Fruit fly (Drosophila melanogaster) whole organism, wandering third instar larva: ENCODE results near the gene CG34324.

ENCODE experiments used
- Abd-B ChIP-seq: fragments of >200 bp; optimal IDR thresholded peaks from 2 replicates; lab custom pipeline; 2017; ENCODE audit warnings: missing biosample characterization, missing genetic modification characterization
- CG32264 ChIP-seq: fragments of 200-800 bp; sonication (Bioruptor generic); optimal IDR thresholded peaks from 2 replicates; lab custom pipeline; 2016; ENCODE audit warnings: missing biosample characterization, missing genetic modification characterization
- CG9705 ChIP-seq: fragments of 200-800 bp; sonication (Bioruptor generic); optimal IDR thresholded peaks from 2 replicates; lab custom pipeline; 2018; ENCODE audit warnings: missing biosample characterization, mild to moderate bottlenecking, missing genetic modification characterization
- Dfd ChIP-seq: fragments of >200 bp; optimal IDR thresholded peaks from 2 replicates; lab custom pipeline; 2017; ENCODE audit warnings: missing biosample characterization, missing genetic modification characterization
- Dif ChIP-seq: fragments of 200-275, 200-300 bp; sonication (Bioruptor generic); optimal IDR thresholded peaks from 2 replicates; lab custom pipeline; 2018; ENCODE audit warnings: missing biosample characterization, missing genetic modification characterization; ENCODE audit not compliant: partially characterized antibody
- GATAd ChIP-seq: sonication (Bioruptor generic); optimal IDR thresholded peaks from 2 replicates; lab custom pipeline; 2016; ENCODE audit warnings: missing biosample characterization, missing genetic modification characterization
- HLH106 ChIP-seq: fragments of 200-800 bp; optimal IDR thresholded peaks from 3 replicates; lab custom pipeline; 2019; ENCODE audit warnings: missing biosample characterization, mild to moderate bottlenecking, missing genetic modification characterization, moderate library complexity
- Hnf4 ChIP-seq: fragments of 200-800 bp; sonication (Bioruptor generic); optimal IDR thresholded peaks from 2 replicates; lab custom pipeline; 2016; ENCODE audit warnings: missing biosample characterization, mild to moderate bottlenecking, missing genetic modification characterization
- Hr78 ChIP-seq: fragments of >200 bp; optimal IDR thresholded peaks from 2 replicates; lab custom pipeline; 2017; ENCODE audit warnings: missing biosample characterization, missing genetic modification characterization
- Hr83 ChIP-seq: fragments of 200-300 bp; sonication (Bioruptor generic); optimal IDR thresholded peaks from 2 replicates; lab custom pipeline; 2016; ENCODE audit warnings: missing biosample characterization, mild to moderate bottlenecking, missing genetic modification characterization, moderate library complexity; ENCODE audit not compliant: poor library complexity, severe bottlenecking
- Jra ChIP-seq: sonication (Bioruptor generic); optimal IDR thresholded peaks from 2 replicates; lab custom pipeline; 2016; ENCODE audit warnings: missing biosample characterization, missing genetic modification characterization
- Mio ChIP-seq: sonication (Bioruptor generic); optimal IDR thresholded peaks from 2 replicates; lab custom pipeline; 2016; ENCODE audit warnings: missing biosample characterization, missing genetic modification characterization
- Myc ChIP-seq: fragments of >200 bp; optimal IDR thresholded peaks from 2 replicates; lab custom pipeline; 2017
- N ChIP-seq: fragments of >200 bp; optimal IDR thresholded peaks from 2 replicates; lab custom pipeline; 2018; ENCODE audit warnings: missing biosample characterization, missing external identifiers, missing genetic modification characterization
- OdsH ChIP-seq: fragments of 200-800 bp; sonication (Bioruptor generic); optimal IDR thresholded peaks from 2 replicates; lab custom pipeline; 2016; ENCODE audit warnings: missing biosample characterization, mild to moderate bottlenecking, missing genetic modification characterization
- Rel ChIP-seq, 2 experiments: fragments of 200-800 bp; sonication (Bioruptor generic) in 1 of 2; optimal IDR thresholded peaks; 2 replicates in 1 of 2; 3 replicates in 1 of 2; lab custom pipeline; 2016 to 2019; ENCODE audit warnings: mild to moderate bottlenecking in 2 of 2, missing biosample characterization in 2 of 2, missing genetic modification characterization in 2 of 2, moderate library complexity in 1 of 2
- Sp1 ChIP-seq: fragments of 200-800 bp; sonication (Bioruptor generic); optimal IDR thresholded peaks from 3 replicates; lab custom pipeline; 2019; ENCODE audit warnings: missing biosample characterization, mild to moderate bottlenecking, missing genetic modification characterization, moderate library complexity
- Vsx2 ChIP-seq: fragments of 200-300, 225-300 bp; sonication (Bioruptor generic); optimal IDR thresholded peaks from 2 replicates; lab custom pipeline; 2018; ENCODE audit warnings: missing biosample characterization, missing genetic modification characterization; ENCODE audit not compliant: partially characterized antibody
- br ChIP-seq: fragments of 200-800 bp; sonication (Bioruptor generic); optimal IDR thresholded peaks from 2 replicates; lab custom pipeline; 2016; ENCODE audit warnings: missing biosample characterization, missing genetic modification characterization
- brk ChIP-seq: fragments of 200-800 bp; sonication (Bioruptor generic); optimal IDR thresholded peaks from 2 replicates; lab custom pipeline; 2016; ENCODE audit warnings: missing biosample characterization, mild to moderate bottlenecking, missing genetic modification characterization
- dl ChIP-seq, 2 experiments: fragments of 175-275, 200-275 bp in 1 of 2; fragments of 200-275 bp in 1 of 2; sonication (Bioruptor generic); optimal IDR thresholded peaks; lab custom pipeline; 2018; ENCODE audit warnings: mild to moderate bottlenecking in 2 of 2, missing biosample characterization in 2 of 2, missing genetic modification characterization in 2 of 2, moderate library complexity in 2 of 2; ENCODE audit not compliant: partially characterized antibody in 2 of 2, insufficient read depth in 1 of 2
- dmrt93B ChIP-seq: fragments of 200-800 bp; sonication (Bioruptor generic); optimal IDR thresholded peaks from 2 replicates; lab custom pipeline; 2018; ENCODE audit warnings: missing biosample characterization, mild to moderate bottlenecking, missing genetic modification characterization
- dsf ChIP-seq: sonication (Bioruptor generic); optimal IDR thresholded peaks from 2 replicates; lab custom pipeline; 2016; ENCODE audit warnings: missing biosample characterization, missing genetic modification characterization, borderline replicate concordance
- ey ChIP-seq: fragments of 200-800 bp; sonication (Bioruptor generic); optimal IDR thresholded peaks from 2 replicates; lab custom pipeline; 2016; ENCODE audit warnings: missing biosample characterization, missing genetic modification characterization
- foxo ChIP-seq, 2 experiments: fragments of 200-800 bp; sonication (Bioruptor generic); optimal IDR thresholded peaks; 2 replicates in 1 of 2; 3 replicates in 1 of 2; lab custom pipeline; 2016 to 2017; ENCODE audit warnings: missing biosample characterization in 2 of 2, missing genetic modification characterization in 2 of 2
- fru ChIP-seq: fragments of 200-800 bp; sonication (Bioruptor generic); optimal IDR thresholded peaks from 3 replicates; lab custom pipeline; 2016; ENCODE audit warnings: missing biosample characterization, mild to moderate bottlenecking, missing genetic modification characterization
- h ChIP-seq: fragments of 200-800 bp; sonication (Bioruptor generic); optimal IDR thresholded peaks from 3 replicates; lab custom pipeline; 2016; ENCODE audit warnings: missing biosample characterization, mild to moderate bottlenecking, missing genetic modification characterization
- jim ChIP-seq: fragments of 175-275, 200-325 bp; sonication (Bioruptor generic); optimal IDR thresholded peaks from 2 replicates; lab custom pipeline; 2016; ENCODE audit warnings: missing biosample characterization, mild to moderate bottlenecking, missing genetic modification characterization
- lola ChIP-seq: fragments of >200 bp; optimal IDR thresholded peaks from 2 replicates; lab custom pipeline; 2017; ENCODE audit warnings: missing biosample characterization, missing genetic modification characterization
- pan ChIP-seq: fragments of >200 bp; optimal IDR thresholded peaks from 2 replicates; lab custom pipeline; 2017
- psq ChIP-seq: fragments of 200-800 bp; sonication (Bioruptor generic); optimal IDR thresholded peaks from 3 replicates; lab custom pipeline; 2017; ENCODE audit warnings: missing biosample characterization, mild to moderate bottlenecking, missing genetic modification characterization, moderate library complexity
- rgr ChIP-seq: fragments of 200-800 bp; sonication (Bioruptor generic); optimal IDR thresholded peaks from 3 replicates; lab custom pipeline; 2016; ENCODE audit warnings: missing biosample characterization, mild to moderate bottlenecking, missing genetic modification characterization
- sage ChIP-seq: fragments of 200-800 bp; sonication (Bioruptor generic); optimal IDR thresholded peaks from 2 replicates; lab custom pipeline; 2016; ENCODE audit warnings: missing biosample characterization, mild to moderate bottlenecking, missing genetic modification characterization
- sv ChIP-seq: fragments of 200-800 bp; sonication (Bioruptor generic); optimal IDR thresholded peaks from 3 replicates; lab custom pipeline; 2016; ENCODE audit warnings: missing biosample characterization, missing genetic modification characterization
- tai ChIP-seq: sonication (Bioruptor generic); optimal IDR thresholded peaks from 2 replicates; lab custom pipeline; 2016; ENCODE audit warnings: missing biosample characterization, missing genetic modification characterization
- usp ChIP-seq: fragments of >200 bp; optimal IDR thresholded peaks from 2 replicates; lab custom pipeline; 2017; ENCODE audit warnings: missing biosample characterization, missing genetic modification characterization
- woc ChIP-seq: sonication (Bioruptor generic); optimal IDR thresholded peaks from 2 replicates; lab custom pipeline; 2016; ENCODE audit warnings: missing biosample characterization, mild to moderate bottlenecking, missing genetic modification characterization

The CG34324 gene

DNA sequence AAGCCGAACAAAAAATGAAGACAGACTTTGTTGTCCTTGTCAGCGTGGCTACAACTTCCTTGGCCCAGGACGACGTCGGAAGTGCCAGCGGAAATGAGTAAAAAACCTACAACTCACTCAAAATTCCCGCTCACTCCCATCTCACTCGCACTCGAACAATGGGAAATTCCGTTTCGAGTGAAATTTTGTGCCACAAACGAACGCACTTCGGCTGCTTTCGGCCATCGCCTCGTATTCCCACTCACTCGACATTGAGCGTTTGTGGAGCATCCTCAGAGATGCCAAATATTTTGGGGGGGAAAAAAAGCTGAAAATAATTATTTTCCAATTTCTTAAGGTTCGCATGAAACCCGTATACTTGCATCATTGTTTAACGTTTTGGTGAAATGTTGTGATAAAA lies 12.8 kb downstream of the CG34324 start:
- TF ChIP-seq dl (GFP tag; optimal IDR thresholded peaks at IDR 0.05; lab: Kevin White, UChicago; ENCODE audit: insufficient read depth in 1 of 2, partially characterized antibody in 2 of 2), result no peak
- TF ChIP-seq Rel (GFP tag; optimal IDR thresholded peaks at IDR 0.05; lab: Kevin White, UChicago), result no peak
- no peak for TF ChIP-seq Rel (tag; optimal IDR thresholded peaks at IDR 0.05; lab: Kevin White, UChicago)
- no peak for TF ChIP-seq woc (GFP tag; lab: Kevin White, UChicago)
- no peak for TF ChIP-seq sv (GFP tag; lab: Kevin White, UChicago)
- TF ChIP-seq Hnf4 (GFP tag; lab: Kevin White, UChicago), result no peak
- no peak for TF ChIP-seq sage (GFP tag; lab: Kevin White, UChicago)
- no peak for TF ChIP-seq Jra (GFP tag; lab: Kevin White, UChicago)
- TF ChIP-seq lola (GFP tag; lab: Kevin White, UChicago), result no peak
- no peak for TF ChIP-seq jim
- no peak for TF ChIP-seq HLH106 (tag; lab: Kevin White, UChicago)
- no peak for TF ChIP-seq Dfd (GFP tag; lab: Kevin White, UChicago)
- TF ChIP-seq h, result no peak
- no peak for TF ChIP-seq pan (lab: Kevin White, UChicago)
- TF ChIP-seq CG32264 (GFP tag; lab: Kevin White, UChicago), result no peak
- no peak for TF ChIP-seq dmrt93B
- TF ChIP-seq N (GFP tag; lab: Kevin White, UChicago), result no peak
- TF ChIP-seq Abd-B, result no peak

- TF ChIP-seq sv (GFP tag; lab: Kevin White, UChicago) (no peak), h (no peak), GATAd (GFP tag; lab: Kevin White, UChicago) (no peak)
Measured at dm6 chrX:13434065-13434464, 23.4 kb downstream of the CG34324 start.

dm6 chrX:13421059-13421458 lies 36.4 kb downstream of the CG34324 start:
- no peak for TF ChIP-seq CG32264 (GFP tag; lab: Kevin White, UChicago)
- peak; percentile 73 for TF ChIP-seq Myc (lab: Kevin White, UChicago)
- TF ChIP-seq Sp1 (GFP tag; lab: Kevin White, UChicago), result no peak
- TF ChIP-seq N (GFP tag; lab: Kevin White, UChicago), result peak; percentile 66

- no peak for TF ChIP-seq jim
- no peak for TF ChIP-seq sage (GFP tag; lab: Kevin White, UChicago)
- no peak for TF ChIP-seq GATAd (GFP tag; lab: Kevin White, UChicago)
- no peak for TF ChIP-seq lola (GFP tag; lab: Kevin White, UChicago)
- TF ChIP-seq Sp1 (GFP tag; lab: Kevin White, UChicago), result peak; percentile 20
- TF ChIP-seq dl (GFP tag; optimal IDR thresholded peaks at IDR 0.05; lab: Kevin White, UChicago; ENCODE audit: insufficient read depth in 1 of 2, partially characterized antibody in 2 of 2), result no peak
- TF ChIP-seq sv (GFP tag; lab: Kevin White, UChicago), result no peak
- TF ChIP-seq br (GFP tag; lab: Kevin White, UChicago), result no peak
- TF ChIP-seq brk (GFP tag; lab: Kevin White, UChicago), result no peak
- TF ChIP-seq CG32264 (GFP tag; lab: Kevin White, UChicago), result no peak
- peak; percentile 11 for TF ChIP-seq psq
- TF ChIP-seq rgr, result no peak
- TF ChIP-seq Jra (GFP tag; lab: Kevin White, UChicago), result no peak
- TF ChIP-seq HLH106 (tag; lab: Kevin White, UChicago), result peak; percentile 18
- no peak for TF ChIP-seq Mio
- TF ChIP-seq fru (GFP tag; lab: Kevin White, UChicago), result no peak
- TF ChIP-seq Rel (GFP tag; optimal IDR thresholded peaks at IDR 0.05; lab: Kevin White, UChicago), result no peak
- TF ChIP-seq Rel (tag; optimal IDR thresholded peaks at IDR 0.05; lab: Kevin White, UChicago), result peak; percentile 28
- TF ChIP-seq Hr78 (GFP tag; lab: Kevin White, UChicago), result no peak
- no peak for TF ChIP-seq woc (GFP tag; lab: Kevin White, UChicago)
- TF ChIP-seq usp (GFP tag; lab: Kevin White, UChicago), result no peak
- no peak for TF ChIP-seq Hnf4 (GFP tag; lab: Kevin White, UChicago)
- no peak for TF ChIP-seq dmrt93B
- TF ChIP-seq ey (GFP tag; lab: Kevin White, UChicago), result no peak
- peak; percentile 55 for TF ChIP-seq Hr83 (GFP tag; lab: Kevin White, UChicago)
- TF ChIP-seq dsf (GFP tag; lab: Kevin White, UChicago), result no peak
- no peak for TF ChIP-seq tai (GFP tag; lab: Kevin White, UChicago)
- TF ChIP-seq pan (lab: Kevin White, UChicago), result no peak
- no peak for TF ChIP-seq Dfd (GFP tag; lab: Kevin White, UChicago)
- no peak for TF ChIP-seq foxo (GFP tag; optimal IDR thresholded peaks at IDR 0.05; lab: Kevin White, UChicago)
- peak; percentile 29 for TF ChIP-seq Dif (GFP tag; lab: Kevin White, UChicago)
- no peak for TF ChIP-seq Vsx2 (GFP tag; lab: Kevin White, UChicago)
- TF ChIP-seq Abd-B, result no peak
- TF ChIP-seq OdsH (GFP tag; lab: Kevin White, UChicago), result no peak
- no peak for TF ChIP-seq h
- TF ChIP-seq Myc (lab: Kevin White, UChicago), result peak; percentile 43
- peak; percentile 0 for TF ChIP-seq CG9705
- TF ChIP-seq N (GFP tag; lab: Kevin White, UChicago), result no peak
Measured at dm6 chrX:13412941-13413613, 44.4 kb downstream of the CG34324 start, which contains the start of the genes CG1998 and Set2. TSS of gene CG1998 (minus strand) at chrX:13413074. TSS of gene Set2 (plus strand) at chrX:13413242.
